Worm (Caenorhabditis elegans) whole organism, mixed stage, embryonic: Measurements from ENCODE around the gene F55A11.11.

ENCODE experiments used
- M03D4.4 ChIP-seq: sonication (generic microtip); optimal IDR thresholded peaks from 2 replicates; lab custom pipeline; 2017; ENCODE audit warnings: mild to moderate bottlenecking, missing genetic modification characterization, missing compliant biosample characterization
- bed-3 ChIP-seq: fragments of 200-800 bp; sonication (Bioruptor generic); optimal IDR thresholded peaks from 3 replicates; lab custom pipeline; 2018; ENCODE audit warnings: mild to moderate bottlenecking, missing genetic modification characterization, moderate library complexity, missing compliant biosample characterization
- blmp-1 ChIP-seq: fragments of 150-350 bp; optimal IDR thresholded peaks from 2 replicates; lab custom pipeline; 2014; ENCODE audit warnings: missing biosample characterization, missing genetic modification characterization
- ceh-39 ChIP-seq: fragments of 150-350 bp; optimal IDR thresholded peaks from 2 replicates; lab custom pipeline; 2014; ENCODE audit warnings: missing biosample characterization, missing genetic modification characterization
- ceh-43 ChIP-seq: fragments of 200-800 bp; sonication (Bioruptor generic); optimal IDR thresholded peaks from 2 replicates; lab custom pipeline; 2018; ENCODE audit warnings: mild to moderate bottlenecking, missing genetic modification characterization, moderate library complexity, missing compliant biosample characterization
- ceh-83 ChIP-seq: fragments of 200-800 bp; sonication (Bioruptor generic); optimal IDR thresholded peaks from 2 replicates; lab custom pipeline; 2018; ENCODE audit warnings: mild to moderate bottlenecking, missing genetic modification characterization, missing compliant biosample characterization
- ces-1 ChIP-seq: fragments of 150-350 bp; optimal IDR thresholded peaks from 2 replicates; lab custom pipeline; 2014; ENCODE audit warnings: missing biosample characterization, missing genetic modification reagents, missing genetic modification characterization
- cnd-1 ChIP-seq: fragments of 200-800 bp; sonication (Bioruptor generic); optimal IDR thresholded peaks from 2 replicates; lab custom pipeline; 2018; ENCODE audit warnings: mild to moderate bottlenecking, missing genetic modification characterization, missing compliant biosample characterization
- drap-1 ChIP-seq: fragments of 200-800 bp; sonication (Bioruptor generic); optimal IDR thresholded peaks from 3 replicates; lab custom pipeline; 2018; ENCODE audit warnings: mild to moderate bottlenecking, missing genetic modification characterization, missing compliant biosample characterization
- elt-3 ChIP-seq: fragments of 150-350 bp; optimal IDR thresholded peaks from 2 replicates; lab custom pipeline; 2014; ENCODE audit warnings: missing biosample characterization, missing genetic modification characterization
- flh-1 ChIP-seq: fragments of 200-800 bp; sonication (Bioruptor generic); optimal IDR thresholded peaks from 2 replicates; lab custom pipeline; 2018; ENCODE audit warnings: mild to moderate bottlenecking, missing genetic modification characterization, moderate library complexity, missing compliant biosample characterization
- ham-2 ChIP-seq: fragments of 200-800 bp; sonication (Bioruptor generic); optimal IDR thresholded peaks from 2 replicates; lab custom pipeline; 2018; ENCODE audit warnings: mild to moderate bottlenecking, missing genetic modification characterization, missing compliant biosample characterization
- hlh-1 ChIP-seq: fragments of 150-350 bp; optimal IDR thresholded peaks from 2 replicates; lab custom pipeline; 2014; ENCODE audit warnings: missing biosample characterization, missing genetic modification reagents, missing genetic modification characterization
- lin-13 ChIP-seq: fragments of 150-350 bp; optimal IDR thresholded peaks from 2 replicates; lab custom pipeline; 2014; ENCODE audit warnings: missing biosample characterization, missing genetic modification characterization
- lin-32 ChIP-seq: fragments of 200-800 bp; sonication (Bioruptor generic); optimal IDR thresholded peaks from 2 replicates; lab custom pipeline; 2018; ENCODE audit warnings: mild to moderate bottlenecking, missing genetic modification characterization, missing compliant biosample characterization
- lsy-2 ChIP-seq: fragments of 150-350 bp; optimal IDR thresholded peaks from 2 replicates; lab custom pipeline; 2014; ENCODE audit warnings: missing biosample characterization, missing genetic modification characterization
- mab-5 ChIP-seq: fragments of 150-350 bp; optimal IDR thresholded peaks from 2 replicates; lab custom pipeline; 2014; ENCODE audit warnings: missing biosample characterization, missing genetic modification characterization
- mep-1 ChIP-seq: fragments of 150-350 bp; optimal IDR thresholded peaks from 2 replicates; lab custom pipeline; 2017; ENCODE audit warnings: missing biosample characterization, missing genetic modification reagents, missing genetic modification characterization, inconsistent platforms
- mls-2 ChIP-seq: sonication (generic microtip); optimal IDR thresholded peaks from 2 replicates; lab custom pipeline; 2016; ENCODE audit warnings: mild to moderate bottlenecking, missing genetic modification characterization, moderate library complexity, missing compliant biosample characterization
- nhr-12 ChIP-seq: fragments of 150-350 bp; optimal IDR thresholded peaks from 2 replicates; lab custom pipeline; 2014; ENCODE audit warnings: missing biosample characterization, missing genetic modification characterization
- nhr-237 ChIP-seq: fragments of 150-350 bp; optimal IDR thresholded peaks from 2 replicates; lab custom pipeline; 2014; ENCODE audit warnings: missing biosample characterization, missing genetic modification characterization
- nhr-28 ChIP-seq: fragments of 150-350 bp; optimal IDR thresholded peaks from 2 replicates; lab custom pipeline; 2014; ENCODE audit warnings: missing biosample characterization, missing genetic modification characterization
- nhr-76 ChIP-seq: sonication (generic microtip); optimal IDR thresholded peaks from 2 replicates; lab custom pipeline; 2017; ENCODE audit warnings: missing biosample characterization, missing genetic modification characterization
- pha-4 ChIP-seq: fragments of 150-350 bp; optimal IDR thresholded peaks from 2 replicates; lab custom pipeline; 2018; ENCODE audit warnings: missing biosample characterization, missing genetic modification reagents, missing genetic modification characterization
- sem-2 ChIP-seq: fragments of 200-800 bp; sonication (Bioruptor generic); optimal IDR thresholded peaks from 2 replicates; lab custom pipeline; 2018; ENCODE audit warnings: mild to moderate bottlenecking, missing genetic modification characterization, missing compliant biosample characterization
- snpc-4 ChIP-seq: fragments of 150-350 bp; optimal IDR thresholded peaks from 2 replicates; lab custom pipeline; 2014; ENCODE audit warnings: missing biosample characterization, missing genetic modification characterization
- tbx-8 ChIP-seq: fragments of 200-800 bp; sonication (Bioruptor generic); optimal IDR thresholded peaks from 2 replicates; lab custom pipeline; 2018; ENCODE audit warnings: mild to moderate bottlenecking, missing genetic modification characterization, moderate library complexity, missing compliant biosample characterization
- unc-39 ChIP-seq: fragments of 150-350 bp; optimal IDR thresholded peaks from 2 replicates; lab custom pipeline; 2014; ENCODE audit warnings: missing biosample characterization, missing genetic modification characterization
- zip-8 ChIP-seq: fragments of 150-350 bp; optimal IDR thresholded peaks from 2 replicates; lab custom pipeline; 2014; ENCODE audit warnings: missing biosample characterization, missing genetic modification characterization
- ztf-11 ChIP-seq: fragments of 150-350 bp; optimal IDR thresholded peaks from 2 replicates; lab custom pipeline; 2014; ENCODE audit warnings: missing biosample characterization, missing genetic modification characterization

Gene F55A11.11

ce11 chrV:11796343-11796742, 13.4 kb downstream of the F55A11.11 start:
- no peak for TF ChIP-seq lin-32
- no peak for TF ChIP-seq drap-1 (GFP tag; lab: Kevin White, UChicago)
- TF ChIP-seq ztf-11 (tag; lab: Kevin White, UChicago): no peak
- no peak for TF ChIP-seq ceh-43 (GFP tag; lab: Kevin White, UChicago)
- TF ChIP-seq cnd-1 (tag; lab: Kevin White, UChicago): no peak
- TF ChIP-seq nhr-12 (tag; lab: Kevin White, UChicago): no peak
- no peak for TF ChIP-seq ceh-39 (tag; lab: Kevin White, UChicago)
- TF ChIP-seq nhr-237: no peak
- no peak for TF ChIP-seq flh-1 (GFP tag; lab: Kevin White, UChicago)
- TF ChIP-seq snpc-4 (tag; lab: Kevin White, UChicago): no peak
- TF ChIP-seq zip-8 (tag; lab: Kevin White, UChicago): no peak

- no peak for TF ChIP-seq cnd-1 (tag; lab: Kevin White, UChicago)
- TF ChIP-seq lin-13: no peak
- TF ChIP-seq mls-2 (tag; lab: Kevin White, UChicago): no peak
- TF ChIP-seq tbx-8 (GFP tag; lab: Kevin White, UChicago): no peak
- no peak for TF ChIP-seq unc-39 (tag; lab: Kevin White, UChicago)
- TF ChIP-seq ces-1: no peak
- TF ChIP-seq hlh-1 (tag; lab: Kevin White, UChicago): no peak
- TF ChIP-seq ztf-11 (tag; lab: Kevin White, UChicago): no peak
- no peak for TF ChIP-seq M03D4.4 (tag; lab: Kevin White, UChicago)
- no peak for TF ChIP-seq blmp-1
- TF ChIP-seq ham-2: no peak
- TF ChIP-seq drap-1 (GFP tag; lab: Kevin White, UChicago): no peak
- TF ChIP-seq bed-3 (GFP tag; lab: Kevin White, UChicago): no peak
- TF ChIP-seq lin-32: no peak
- no peak for TF ChIP-seq nhr-28 (tag; lab: Kevin White, UChicago)
Observed at ce11 chrV:11797272-11797855, 14.4 kb downstream of the F55A11.11 start.

ce11 chrV:11798320-11798719, 15.4 kb downstream of the F55A11.11 start:
- TF ChIP-seq mab-5 (tag; lab: Kevin White, UChicago) (no peak), mep-1 (tag; lab: Kevin White, UChicago) (no peak), nhr-76 (tag; lab: Kevin White, UChicago) (no peak), snpc-4 (tag; lab: Kevin White, UChicago) (no peak)

- TF ChIP-seq nhr-237 (peak; percentile 38), elt-3 (peak; percentile 37), M03D4.4 (tag; lab: Kevin White, UChicago) (no peak), sem-2 (GFP tag; lab: Kevin White, UChicago) (no peak), pha-4 (tag; lab: Kevin White, UChicago) (no peak), lin-13 (no peak), cnd-1 (tag; lab: Kevin White, UChicago) (no peak), lsy-2 (tag; lab: Kevin White, UChicago) (no peak), hlh-1 (tag; lab: Kevin White, UChicago) (no peak)
Observed at ce11 chrV:11799252-11799822, 16.4 kb downstream of the F55A11.11 start.

ce11 chrV:11800486-11800885, 17.5 kb downstream of the F55A11.11 start:
- no peak for TF ChIP-seq elt-3
- no peak for TF ChIP-seq ceh-83
- no peak for TF ChIP-seq ztf-11 (tag; lab: Kevin White, UChicago)
- no peak for TF ChIP-seq zip-8 (tag; lab: Kevin White, UChicago)
- TF ChIP-seq hlh-1 (tag; lab: Kevin White, UChicago): no peak
- no peak for TF ChIP-seq ham-2
